Fruit fly (Drosophila melanogaster): ENCODE results near the gene CG8360.

- TF ChIP-seq CG8478 (optimal IDR thresholded peaks at IDR 0.05), result no peak
- TF ChIP-seq CTCF (optimal IDR thresholded peaks at IDR 0.05), result no peak
These were observed 16.9 kb upstream of the CG8360 start for dm6 chr2L:8195722-8196323.

All from S2 (cell line).